Worm (Caenorhabditis elegans) whole organism, young adult: ENCODE data around the gene M01B2.10.
A peak's percentile ranks its signal among the peaks of the same experiment; 100 is the strongest.

Source experiments
- F33H1.4 ChIP-seq: fragments of 200-800 bp; sonication (Bioruptor generic); IDR thresholded peaks from 2 replicates; pipeline ENCODE4 v1.3.6; 2022; ENCODE audit warnings: missing genetic modification reagents, missing genetic modification characterization, missing compliant biosample characterization
- F52B5.7 ChIP-seq: sonication (generic microtip); optimal IDR thresholded peaks from 2 replicates; lab custom pipeline; 2016; ENCODE audit warnings: mild to moderate bottlenecking, missing genetic modification characterization, missing compliant biosample characterization
- F55B11.4 ChIP-seq: sonication (generic microtip); optimal IDR thresholded peaks from 2 replicates; lab custom pipeline; 2016; ENCODE audit warnings: missing compliant biosample characterization, missing genetic modification characterization, borderline replicate concordance; ENCODE audit not compliant: insufficient read depth
- T07F8.4 ChIP-seq: sonication (generic microtip); optimal IDR thresholded peaks from 2 replicates; lab custom pipeline; 2016; ENCODE audit warnings: mild to moderate bottlenecking, missing genetic modification characterization, moderate library complexity, missing compliant biosample characterization
- Y56A3A.18 ChIP-seq: fragments of 200-800 bp; sonication (Bioruptor generic); IDR thresholded peaks from 2 replicates; pipeline ENCODE4 v1.3.6; 2022; ENCODE audit warnings: missing genetic modification reagents, missing genetic modification characterization, missing compliant biosample characterization
- ZK185.1 ChIP-seq: sonication (generic microtip); optimal IDR thresholded peaks from 2 replicates; lab custom pipeline; 2016; ENCODE audit warnings: mild to moderate bottlenecking, missing genetic modification characterization, missing compliant biosample characterization; ENCODE audit not compliant: poor library complexity, severe bottlenecking
- atf-7 ChIP-seq: sonication (generic microtip); optimal IDR thresholded peaks from 2 replicates; lab custom pipeline; 2017; ENCODE audit warnings: mild to moderate bottlenecking, missing genetic modification characterization, missing compliant biosample characterization
- attf-6 ChIP-seq: fragments of 200-800 bp; sonication (Bioruptor generic); IDR thresholded peaks from 2 replicates; pipeline ENCODE4 v1.3.6; 2022; ENCODE audit warnings: missing genetic modification reagents, missing genetic modification characterization, missing compliant biosample characterization
- ceh-100 ChIP-seq: fragments of 200-800 bp; sonication (Bioruptor generic); IDR thresholded peaks from 2 replicates; pipeline ENCODE4 v1.3.6; 2022; ENCODE audit warnings: missing genetic modification reagents, missing genetic modification characterization, missing compliant biosample characterization
- ceh-40 ChIP-seq: fragments of 200-800 bp; sonication (Bioruptor generic); IDR thresholded peaks from 2 replicates; pipeline ENCODE4 v1.3.6; 2022; ENCODE audit warnings: missing genetic modification characterization, missing compliant biosample characterization
- ceh-79 ChIP-seq: sonication (generic microtip); optimal IDR thresholded peaks from 2 replicates; lab custom pipeline; 2017; ENCODE audit warnings: mild to moderate bottlenecking, missing genetic modification characterization, missing compliant biosample characterization
- chd-7 ChIP-seq: sonication (generic microtip); optimal IDR thresholded peaks from 2 replicates; lab custom pipeline; 2016; ENCODE audit warnings: mild to moderate bottlenecking, missing genetic modification characterization, moderate library complexity, missing compliant biosample characterization
- dox-1 ChIP-seq: fragments of 200-800 bp; sonication (Bioruptor generic); IDR thresholded peaks from 2 replicates; pipeline ENCODE4 v1.3.6; 2022; ENCODE audit warnings: missing genetic modification reagents, missing genetic modification characterization, missing compliant biosample characterization
- egl-44 ChIP-seq: fragments of 200-800 bp; sonication (Bioruptor generic); IDR thresholded peaks from 2 replicates; pipeline ENCODE4 v1.3.6; 2022; ENCODE audit warnings: missing genetic modification reagents, missing genetic modification characterization, missing compliant biosample characterization
- egrh-3 ChIP-seq: fragments of 200-800 bp; sonication (Bioruptor generic); IDR thresholded peaks from 2 replicates; pipeline ENCODE4 v1.3.6; 2022; ENCODE audit warnings: missing genetic modification reagents, missing genetic modification characterization, missing compliant biosample characterization
- ets-4 ChIP-seq: fragments of 200-800 bp; sonication (Bioruptor generic); optimal IDR thresholded peaks from 2 replicates; lab custom pipeline; 2018; ENCODE audit warnings: mild to moderate bottlenecking, missing genetic modification characterization, missing compliant biosample characterization
- hlh-12 ChIP-seq: sonication (generic microtip); optimal IDR thresholded peaks from 2 replicates; lab custom pipeline; 2016; ENCODE audit warnings: missing genetic modification characterization, missing compliant biosample characterization
- hlh-26 ChIP-seq: fragments of 200-800 bp; sonication (Bioruptor generic); conservative IDR thresholded peaks from 2 replicates; pipeline ENCODE4 v1.3.6; 2022; ENCODE audit warnings: missing genetic modification reagents, missing genetic modification characterization, missing compliant biosample characterization
- hsf-1 ChIP-seq: fragments of 200-800 bp; sonication (Bioruptor generic); IDR thresholded peaks from 2 replicates; pipeline ENCODE4 v1.3.6; 2022; ENCODE audit warnings: missing genetic modification reagents, missing genetic modification characterization, missing compliant biosample characterization
- let-526 ChIP-seq: fragments of 200-800 bp; sonication (Bioruptor generic); IDR thresholded peaks from 2 replicates; pipeline ENCODE4 v1.3.6; 2022; ENCODE audit warnings: missing genetic modification reagents, missing genetic modification characterization, missing compliant biosample characterization
- lin-26 ChIP-seq: fragments of 200-800 bp; sonication (Bioruptor generic); IDR thresholded peaks from 2 replicates; pipeline ENCODE4 v1.3.6; 2022; ENCODE audit warnings: missing genetic modification reagents, missing genetic modification characterization, missing compliant biosample characterization
- lsl-1 ChIP-seq: fragments of 200-800 bp; sonication (Bioruptor generic); optimal IDR thresholded peaks from 2 replicates; lab custom pipeline; 2018; ENCODE audit warnings: mild to moderate bottlenecking, missing genetic modification characterization, moderate library complexity, missing compliant biosample characterization
- madf-10 ChIP-seq: sonication (generic microtip); optimal IDR thresholded peaks from 2 replicates; lab custom pipeline; 2016; ENCODE audit warnings: mild to moderate bottlenecking, missing genetic modification characterization, missing compliant biosample characterization
- madf-6 ChIP-seq: fragments of 200-800 bp; sonication (Bioruptor generic); IDR thresholded peaks from 2 replicates; pipeline ENCODE4 v1.3.6; 2022; ENCODE audit warnings: missing genetic modification reagents, missing genetic modification characterization, missing compliant biosample characterization
- mel-28 ChIP-seq: sonication (generic microtip); optimal IDR thresholded peaks from 2 replicates; lab custom pipeline; 2016; ENCODE audit warnings: borderline replicate concordance, mild to moderate bottlenecking, missing genetic modification characterization, missing compliant biosample characterization
- nhr-27 ChIP-seq: fragments of 200-800 bp; sonication (Bioruptor generic); optimal IDR thresholded peaks from 2 replicates; lab custom pipeline; 2018; ENCODE audit warnings: mild to moderate bottlenecking, missing genetic modification characterization, moderate library complexity, missing compliant biosample characterization
- nhr-80 ChIP-seq: sonication (generic microtip); optimal IDR thresholded peaks from 2 replicates; lab custom pipeline; 2016; ENCODE audit warnings: missing genetic modification characterization, missing compliant biosample characterization
- pha-4 ChIP-seq: fragments of 150-350 bp; sonication (generic microtip); optimal IDR thresholded peaks from 2 replicates; lab custom pipeline; 2014; ENCODE audit warnings: missing biosample characterization, missing genetic modification reagents, missing genetic modification characterization
- rcor-1 ChIP-seq: fragments of 200-800 bp; sonication (Bioruptor generic); IDR thresholded peaks from 2 replicates; pipeline ENCODE4 v1.3.6; 2022; ENCODE audit warnings: missing genetic modification reagents, missing genetic modification characterization, missing compliant biosample characterization
- sdz-38 ChIP-seq: sonication (generic microtip); optimal IDR thresholded peaks from 2 replicates; lab custom pipeline; 2016; ENCODE audit warnings: missing genotype, missing genetic modification characterization, missing compliant biosample characterization
- snpc-4 ChIP-seq, 5 experiments: fragments of 150-350 bp in 1 of 5; sonication (generic microtip) in 4 of 5; optimal IDR thresholded peaks; 2 replicates each; lab custom pipeline; 2014 to 2018; ENCODE audit warnings: missing genetic modification characterization in 5 of 5, missing biosample characterization in 3 of 5, antibody characterized with exemption in 2 of 5, mild to moderate bottlenecking in 2 of 5, missing compliant biosample characterization in 2 of 5, missing genotype in 2 of 5, moderate library complexity in 2 of 5, missing genetic modification reagents in 1 of 5
- ztf-22 ChIP-seq: fragments of 200-800 bp; sonication (Bioruptor generic); optimal IDR thresholded peaks from 2 replicates; lab custom pipeline; 2018; ENCODE audit warnings: mild to moderate bottlenecking, missing genetic modification characterization, moderate library complexity, missing compliant biosample characterization
- ztf-6 ChIP-seq: fragments of 200-800 bp; sonication (Bioruptor generic); IDR thresholded peaks from 2 replicates; pipeline ENCODE4 v1.3.6; 2022; ENCODE audit warnings: missing genetic modification reagents, missing genetic modification characterization, missing compliant biosample characterization

M01B2.10 gene

ce11 chrV:15303625-15304024 lies 41.4 kb upstream of the M01B2.10 start, which contains the start of gene srx-48:
Gene srx-48 (minus strand): TSS chrV:15303725.
- TF ChIP-seq dox-1 (GFP tag; lab: Robert Waterston, UW) (no peak), ZK185.1 (tag; lab: Kevin White, UChicago) (no peak), nhr-27 (tag; lab: Kevin White, UChicago) (no peak), F55B11.4 (no peak), madf-6 (GFP tag; lab: Robert Waterston, UW) (no peak), hlh-12 (no peak), rcor-1 (no peak), Y56A3A.18 (GFP tag; lab: Robert Waterston, UW) (no peak), lsl-1 (GFP tag; lab: Kevin White, UChicago) (no peak), mel-28 (tag; lab: Kevin White, UChicago) (no peak), attf-6 (GFP tag; lab: Robert Waterston, UW) (no peak), chd-7 (no peak), F52B5.7 (tag; lab: Kevin White, UChicago) (no peak), madf-10 (tag; lab: Kevin White, UChicago) (no peak), snpc-4 (GFP tag; optimal IDR thresholded peaks at IDR 0.05; lab: Kevin White, UChicago) (no peak), snpc-4 (tag; optimal IDR thresholded peaks at IDR 0.05; lab: Kevin White, UChicago) (no peak), sdz-38 (tag; lab: Kevin White, UChicago) (no peak), egrh-3 (GFP tag; lab: Robert Waterston, UW) (no peak), ceh-79 (tag; lab: Kevin White, UChicago) (no peak)

DNA sequence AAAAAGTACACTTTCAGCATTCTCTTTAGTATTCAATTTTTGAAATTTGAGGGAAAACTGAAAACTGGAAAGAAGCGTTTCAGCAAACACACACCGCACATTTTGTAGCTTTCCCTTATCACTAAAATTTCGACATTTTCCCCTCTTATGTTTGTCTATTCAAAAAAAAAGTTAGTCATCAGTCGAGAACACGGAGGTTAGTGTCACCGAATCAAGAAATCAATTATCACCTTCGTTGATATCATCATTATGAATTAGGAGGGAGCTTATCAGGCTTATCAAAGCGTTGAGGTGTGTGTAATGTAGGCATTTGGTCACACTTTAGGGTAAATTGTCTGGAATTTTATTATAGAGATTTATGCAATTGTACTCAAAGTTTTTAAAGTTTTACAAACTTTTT lies 36.4 kb upstream of the M01B2.10 start, which contains the start of gene cpr-3:
Gene cpr-3, minus strand, starts transcription at position 104 of the 400 bp plus-strand sequence.
- TF ChIP-seq ztf-6: no peak
- peak; percentile 83 for TF ChIP-seq ets-4
- TF ChIP-seq pha-4 (tag; lab: Kevin White, UChicago): peak; percentile 23
- TF ChIP-seq nhr-80: peak; percentile 97
- peak; percentile 69 for TF ChIP-seq atf-7
- TF ChIP-seq hlh-26 (GFP tag; lab: Robert Waterston, UW): no peak
- TF ChIP-seq ztf-22 (GFP tag; lab: Kevin White, UChicago): peak; percentile 88
- peak; percentile 24 for TF ChIP-seq madf-10 (tag; lab: Kevin White, UChicago)

ce11 chrV:15295436-15295835 lies 33.2 kb upstream of the M01B2.10 start:
- TF ChIP-seq egl-44 (GFP tag; lab: Robert Waterston, UW) (peak; percentile 29; the same call in 1 of the 2 replicates), hsf-1 (peak; percentile 96), ceh-40 (GFP tag; lab: Robert Waterston, UW) (peak; percentile 63; the same call in 1 of the 2 replicates), madf-6 (GFP tag; lab: Robert Waterston, UW) (peak; percentile 50), ceh-100 (GFP tag; lab: Robert Waterston, UW) (peak; percentile 53), egrh-3 (GFP tag; lab: Robert Waterston, UW) (0 out of 2 replicates have a peak, but pooled peaks have one; percentile 19), dox-1 (GFP tag; lab: Robert Waterston, UW) (peak; percentile 77)
- TF ChIP-seq, all 124 proteins: peak for 7; not testable (repeated sequence) for 117

DNA sequence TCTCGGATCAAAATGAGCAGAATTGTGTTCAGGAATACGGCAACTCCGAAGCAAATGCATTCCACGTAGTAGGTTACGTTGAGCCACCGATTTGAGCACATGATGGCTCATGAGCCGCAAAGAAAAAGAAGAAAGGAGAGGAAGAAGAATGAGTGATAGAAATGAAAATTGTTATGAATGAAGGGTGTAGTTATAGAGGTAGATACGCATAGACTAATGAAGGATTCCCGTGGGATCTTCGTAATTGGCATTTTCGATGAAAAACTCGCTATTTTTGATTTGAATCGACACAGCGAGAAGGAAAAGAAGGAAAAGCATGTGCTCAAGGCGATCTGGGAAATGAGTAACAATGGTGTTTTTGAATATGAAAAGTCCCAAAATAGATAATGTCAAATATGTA lies 31.6 kb upstream of the M01B2.10 start, which contains the start of gene str-96:
Gene str-96, minus strand, starts transcription at position 101 of the 400 bp plus-strand sequence.
- no peak for TF ChIP-seq let-526 (GFP tag; lab: Robert Waterston, UW)
- TF ChIP-seq madf-10 (tag; lab: Kevin White, UChicago): no peak
- TF ChIP-seq lin-26 (GFP tag; lab: Robert Waterston, UW): no peak
- TF ChIP-seq F55B11.4: no peak
- TF ChIP-seq F33H1.4 (GFP tag; lab: Robert Waterston, UW): no peak
- TF ChIP-seq rcor-1: no peak
- TF ChIP-seq T07F8.4 (tag; lab: Kevin White, UChicago): no peak
